Fruit fly (Drosophila melanogaster): ENCODE results near the gene Wdr82.

Wdr82 gene

dm6 chr2L:8362273-8362954 lies 11.8 kb upstream of the Wdr82 start, which contains the start of gene CG7627 (continued):
- peak in 1 of 2 experiments; percentile 7 for TF ChIP-seq crp (GFP tag; optimal IDR thresholded peaks at IDR 0.05)
- TF ChIP-seq CG11093 (GFP tag; IDR thresholded peaks at IDR 0.05) = peak; percentile 63; the same call in 1 of the 3 replicates
- TF ChIP-seq HmgZ (tag; optimal IDR thresholded peaks at IDR 0.05) = peak; percentile 46
- peak; percentile 81 for TF ChIP-seq CG31441 (GFP tag; IDR thresholded peaks at IDR 0.05)
- peak; percentile 64; the same call in 1 of the 2 replicates for TF ChIP-seq CG32767 (GFP tag; IDR thresholded peaks at IDR 0.05)
- TF ChIP-seq disco-r (GFP tag; optimal IDR thresholded peaks at IDR 0.05) = peak; percentile 74
- peak; percentile 62 for TF ChIP-seq Chrac-16 (GFP tag; optimal IDR thresholded peaks at IDR 0.05)
- peak; percentile 77 for TF ChIP-seq esg (GFP tag; conservative IDR thresholded peaks at IDR 0.05)
- TF ChIP-seq Lpt (GFP tag; optimal IDR thresholded peaks at IDR 0.05) = no peak
- TF ChIP-seq CG18619 (GFP tag; optimal IDR thresholded peaks at IDR 0.05) = peak; percentile 71
- TF ChIP-seq zfh1 (GFP tag; IDR thresholded peaks at IDR 0.05) = peak; percentile 82
- no peak for TF ChIP-seq hkb (optimal IDR thresholded peaks at IDR 0.05)
- peak; percentile 84 for TF ChIP-seq hkb (GFP tag; IDR thresholded peaks at IDR 0.05)
- peak; percentile 76 for TF ChIP-seq Drgx (GFP tag; IDR thresholded peaks at IDR 0.05)
- no peak for TF ChIP-seq Lim3 (GFP tag; IDR thresholded peaks at IDR 0.05)
- TF ChIP-seq CG8359 (GFP tag; optimal IDR thresholded peaks at IDR 0.05; ENCODE audit: borderline replicate concordance) = peak; percentile 39
- TF ChIP-seq CG7556 (GFP tag; optimal IDR thresholded peaks at IDR 0.05) = peak; percentile 85
- TF ChIP-seq Neu2 (GFP tag; optimal IDR thresholded peaks at IDR 0.05; ENCODE audit: borderline replicate concordance) = no peak
- TF ChIP-seq wek (GFP tag; optimal IDR thresholded peaks at IDR 0.05) = peak; percentile 30
- TF ChIP-seq CG3726 (GFP tag; IDR thresholded peaks at IDR 0.05) = 0 out of 3 replicates have a peak, but pooled peaks have one; percentile 51
- peak; percentile 70 for TF ChIP-seq her (GFP tag; optimal IDR thresholded peaks at IDR 0.05)
- peak; percentile 41 for TF ChIP-seq CG15601 (tag; optimal IDR thresholded peaks at IDR 0.05)
- TF ChIP-seq CG6765 (GFP tag; optimal IDR thresholded peaks at IDR 0.05) = peak; percentile 67
- peak; percentile 78 for TF ChIP-seq CG4404 (GFP tag; IDR thresholded peaks at IDR 0.05)
- TF ChIP-seq sisA (GFP tag; IDR thresholded peaks at IDR 0.05) = peak; percentile 79
- peak; percentile 34 for TF ChIP-seq trh (GFP tag; optimal IDR thresholded peaks at IDR 0.05)
- peak; percentile 83 for TF ChIP-seq CG30403 (GFP tag; optimal IDR thresholded peaks at IDR 0.05)
- TF ChIP-seq CG17361 (GFP tag; IDR thresholded peaks at IDR 0.05) = peak; percentile 81
- TF ChIP-seq HHEX (GFP tag; optimal IDR thresholded peaks at IDR 0.05) = peak; percentile 80
- TF ChIP-seq CoRest (tag; optimal IDR thresholded peaks at IDR 0.05) = peak; percentile 68
- TF ChIP-seq Blimp-1 (GFP tag; optimal IDR thresholded peaks at IDR 0.05) = peak; percentile 66
- peak; percentile 67 for TF ChIP-seq ems (GFP tag; optimal IDR thresholded peaks at IDR 0.05)
- peak; percentile 96 for TF ChIP-seq CG31224 (GFP tag; IDR thresholded peaks at IDR 0.05)
- TF ChIP-seq oc (tag; optimal IDR thresholded peaks at IDR 0.05) = no peak
- TF ChIP-seq CG32772 (GFP tag; IDR thresholded peaks at IDR 0.05) = peak; percentile 56
- peak; percentile 20 for TF ChIP-seq kah (GFP tag; optimal IDR thresholded peaks at IDR 0.05)
- no peak for TF ChIP-seq CG4282 (GFP tag; optimal IDR thresholded peaks at IDR 0.05)
- TF ChIP-seq gcm (GFP tag; optimal IDR thresholded peaks at IDR 0.05) = peak; percentile 48
- TF ChIP-seq twi (tag; optimal IDR thresholded peaks at IDR 0.05) = no peak
- peak; percentile 86 for TF ChIP-seq Fer1 (GFP tag; optimal IDR thresholded peaks at IDR 0.05)
- TF ChIP-seq CG8089 (GFP tag; optimal IDR thresholded peaks at IDR 0.05) = peak; percentile 62
- TF ChIP-seq Elba2 (GFP tag; optimal IDR thresholded peaks at IDR 0.05) = peak; percentile 89
- TF ChIP-seq stc (GFP tag; IDR thresholded peaks at IDR 0.05) = peak; percentile 60; the same call in 1 of the 2 replicates
- TF ChIP-seq amos (GFP tag; IDR thresholded peaks at IDR 0.05; ENCODE audit: partially characterized antibody) = peak; percentile 27; the same call in 1 of the 2 replicates
- TF ChIP-seq CG7357 (GFP tag; IDR thresholded peaks at IDR 0.05) = peak; percentile 73; the same call in 2 of the 3 replicates
- TF ChIP-seq CG8944 (GFP tag; optimal IDR thresholded peaks at IDR 0.05) = peak; percentile 75
- TF ChIP-seq hth (optimal IDR thresholded peaks at IDR 0.05) = no peak
- TF ChIP-seq CG42726 (GFP tag; IDR thresholded peaks at IDR 0.05; ENCODE audit: partially characterized antibody) = 0 out of 2 replicates have a peak, but pooled peaks have one; percentile 42
- peak; percentile 74 for TF ChIP-seq tgo (GFP tag; IDR thresholded peaks at IDR 0.05)
- TF ChIP-seq CG2129 (GFP tag; IDR thresholded peaks at IDR 0.05; ENCODE audit: partially characterized antibody) = no peak

Measured in whole organism, embryonic.